Fruit fly (Drosophila melanogaster) whole organism, embryonic: Measurements from ENCODE around the gene nuf.
A peak's percentile ranks its signal among the peaks of the same experiment; 100 is the strongest.

ENCODE experiments used
- Bteb2 ChIP-seq: fragments of 200-800 bp; sonication (Bioruptor generic); optimal IDR thresholded peaks from 2 replicates; lab custom pipeline; 2016; ENCODE audit warnings: missing biosample characterization, missing genetic modification characterization
- C15 ChIP-seq: fragments of 200-800 bp; sonication (Bioruptor generic); IDR thresholded peaks from 3 replicates; pipeline ENCODE4 v1.3.6; 2022; ENCODE audit warnings: missing biosample characterization, missing genetic modification characterization
- CG10147 ChIP-seq: fragments of 200-800 bp; sonication (Bioruptor generic); optimal IDR thresholded peaks from 2 replicates; lab custom pipeline; 2019; ENCODE audit warnings: missing biosample characterization, mild to moderate bottlenecking, missing genetic modification characterization, moderate library complexity
- CG10267 ChIP-seq: fragments of 200-800 bp; sonication (Bioruptor generic); optimal IDR thresholded peaks from 2 replicates; lab custom pipeline; 2018; ENCODE audit warnings: missing biosample characterization, mild to moderate bottlenecking, missing genetic modification characterization, moderate library complexity
- CG10366 ChIP-seq: fragments of 200-800 bp; sonication (Bioruptor generic); IDR thresholded peaks from 2 replicates; pipeline ENCODE4 v1.3.6; 2022; ENCODE audit warnings: missing biosample characterization, missing genetic modification characterization
- CG11085 ChIP-seq: fragments of 200-800 bp; sonication (Bioruptor generic); IDR thresholded peaks from 2 replicates; pipeline ENCODE4 v1.3.6; 2022; ENCODE audit warnings: missing biosample characterization, missing genetic modification characterization
- CG13775 ChIP-seq: fragments of 200-800 bp; sonication (Bioruptor generic); optimal IDR thresholded peaks from 3 replicates; lab custom pipeline; 2017; ENCODE audit warnings: missing biosample characterization, mild to moderate bottlenecking, missing genetic modification characterization
- CG14014 ChIP-seq: fragments of 200-800 bp; sonication (Bioruptor generic); IDR thresholded peaks from 2 replicates; pipeline ENCODE4 v1.3.6; 2022; ENCODE audit warnings: missing biosample characterization, missing genetic modification characterization
- CG17359 ChIP-seq: fragments of 200-800 bp; sonication (Bioruptor generic); optimal IDR thresholded peaks from 3 replicates; lab custom pipeline; 2018; ENCODE audit warnings: missing biosample characterization, mild to moderate bottlenecking, missing genetic modification characterization, moderate library complexity
- CG17385 ChIP-seq: fragments of 200-800 bp; sonication (Bioruptor generic); optimal IDR thresholded peaks from 3 replicates; lab custom pipeline; 2018; ENCODE audit warnings: missing biosample characterization, mild to moderate bottlenecking, missing genetic modification characterization
- CG18599 ChIP-seq: fragments of 200-800 bp; sonication (Bioruptor generic); optimal IDR thresholded peaks from 3 replicates; lab custom pipeline; 2017; ENCODE audit warnings: missing biosample characterization, missing genetic modification characterization, mild to moderate bottlenecking, moderate library complexity, missing genetic modification reagents
- CG18619 ChIP-seq: fragments of 200-800 bp; sonication (Bioruptor generic); optimal IDR thresholded peaks from 3 replicates; lab custom pipeline; 2017; ENCODE audit warnings: missing biosample characterization, mild to moderate bottlenecking, missing genetic modification characterization
- CG2712 ChIP-seq: fragments of 200-800 bp; optimal IDR thresholded peaks from 3 replicates; lab custom pipeline; 2019; ENCODE audit warnings: missing biosample characterization, mild to moderate bottlenecking, missing genetic modification characterization, moderate library complexity
- CG33213 ChIP-seq: fragments of 200-800 bp; sonication (Bioruptor generic); optimal IDR thresholded peaks from 3 replicates; lab custom pipeline; 2016; ENCODE audit warnings: missing biosample characterization, missing genetic modification characterization
- CG34376 ChIP-seq: fragments of 200-800 bp; sonication (Bioruptor generic); optimal IDR thresholded peaks from 2 replicates; lab custom pipeline; 2018; ENCODE audit warnings: missing biosample characterization, mild to moderate bottlenecking, missing genetic modification characterization
- CG4424 ChIP-seq: fragments of 200-800 bp; sonication (Bioruptor generic); optimal IDR thresholded peaks from 3 replicates; lab custom pipeline; 2016; ENCODE audit warnings: missing biosample characterization, missing genetic modification characterization
- CG6689 ChIP-seq: fragments of 200-800 bp; sonication (Bioruptor generic); IDR thresholded peaks from 2 replicates; pipeline ENCODE4 v1.3.6; 2022; ENCODE audit warnings: missing biosample characterization, missing genetic modification characterization
- CG9727 ChIP-seq: fragments of 200-800 bp; sonication (Bioruptor generic); optimal IDR thresholded peaks from 3 replicates; lab custom pipeline; 2017; ENCODE audit warnings: missing biosample characterization, mild to moderate bottlenecking, missing genetic modification characterization
- CHES-1-like ChIP-seq: fragments of 200-800 bp; sonication (Bioruptor generic); optimal IDR thresholded peaks from 2 replicates; lab custom pipeline; 2016; ENCODE audit warnings: missing biosample characterization, missing genetic modification characterization
- Camta ChIP-seq: fragments of 200-800 bp; sonication (Bioruptor generic); optimal IDR thresholded peaks from 2 replicates; lab custom pipeline; 2016; ENCODE audit warnings: missing biosample characterization, missing genetic modification characterization
- CkIIα-i1 ChIP-seq: fragments of 200-800 bp; sonication (Bioruptor generic); IDR thresholded peaks from 2 replicates; pipeline ENCODE4 v1.3.6; 2022; ENCODE audit warnings: missing biosample characterization, missing genetic modification characterization
- Dad ChIP-seq: fragments of 200-800 bp; sonication (Bioruptor generic); optimal IDR thresholded peaks from 3 replicates; lab custom pipeline; 2016; ENCODE audit warnings: missing biosample characterization, missing genetic modification characterization
- Dek ChIP-seq: fragments of 200-800 bp; sonication (Bioruptor generic); optimal IDR thresholded peaks from 3 replicates; lab custom pipeline; 2019; ENCODE audit warnings: missing biosample characterization, mild to moderate bottlenecking, missing genetic modification characterization, moderate library complexity
- Dip3 ChIP-seq: fragments of 200-800 bp; sonication (Bioruptor generic); optimal IDR thresholded peaks from 3 replicates; lab custom pipeline; 2016; ENCODE audit warnings: missing biosample characterization, missing genetic modification characterization
- Elba2 ChIP-seq: fragments of 200-800 bp; sonication (Bioruptor generic); optimal IDR thresholded peaks from 3 replicates; lab custom pipeline; 2016; ENCODE audit warnings: missing biosample characterization, missing genetic modification characterization
- Gsc ChIP-seq: fragments of 200-800 bp; sonication (Bioruptor generic); IDR thresholded peaks from 2 replicates; pipeline ENCODE4 v1.3.6; 2022; ENCODE audit warnings: missing biosample characterization, missing genetic modification characterization
- HLH3B ChIP-seq: fragments of 200-800 bp; sonication (Bioruptor generic); IDR thresholded peaks from 2 replicates; pipeline ENCODE4 v1.3.6; 2022; ENCODE audit warnings: missing biosample characterization, missing genetic modification characterization
- HmgZ ChIP-seq: fragments of 200-800 bp; sonication (Bioruptor generic); optimal IDR thresholded peaks from 2 replicates; lab custom pipeline; 2018; ENCODE audit warnings: missing biosample characterization, mild to moderate bottlenecking, missing genetic modification characterization
- Hr3 ChIP-seq: fragments of 200-800 bp; sonication (Bioruptor generic); optimal IDR thresholded peaks from 3 replicates; lab custom pipeline; 2016; ENCODE audit warnings: missing biosample characterization, missing genetic modification characterization
- Hr51 ChIP-seq, 2 experiments: fragments of 200-800 bp; sonication (Bioruptor generic); optimal IDR thresholded peaks; 2 replicates in 1 of 2; 3 replicates in 1 of 2; lab custom pipeline; 2016 to 2018; ENCODE audit warnings: missing biosample characterization in 2 of 2, missing genetic modification characterization in 2 of 2, mild to moderate bottlenecking in 1 of 2, moderate library complexity in 1 of 2
- Jarid2 ChIP-seq: fragments of 200-800 bp; sonication (Bioruptor generic); optimal IDR thresholded peaks from 3 replicates; lab custom pipeline; 2017; ENCODE audit warnings: mild to moderate bottlenecking, missing biosample characterization, missing genetic modification reagents, missing genetic modification characterization
- Sox100B ChIP-seq: fragments of 200-800 bp; sonication (Bioruptor generic); optimal IDR thresholded peaks from 3 replicates; lab custom pipeline; 2018; ENCODE audit warnings: missing biosample characterization, mild to moderate bottlenecking, missing genetic modification characterization
- al ChIP-seq: fragments of 200-800 bp; sonication (Bioruptor generic); IDR thresholded peaks from 2 replicates; pipeline ENCODE4 v1.3.6; 2022; ENCODE audit warnings: missing biosample characterization, missing genetic modification characterization
- ap ChIP-seq: fragments of 200-800 bp; sonication (Bioruptor generic); IDR thresholded peaks from 2 replicates; pipeline ENCODE4 v1.3.6; 2022; ENCODE audit warnings: missing biosample characterization, missing genetic modification characterization
- bcd ChIP-seq: fragments of 200-800 bp; sonication (Bioruptor generic); optimal IDR thresholded peaks from 2 replicates; lab custom pipeline; 2017; ENCODE audit warnings: missing biosample characterization, mild to moderate bottlenecking, missing genetic modification characterization
- bigmax ChIP-seq: fragments of 200-800 bp; sonication (Bioruptor generic); optimal IDR thresholded peaks from 2 replicates; lab custom pipeline; 2018; ENCODE audit warnings: missing biosample characterization, mild to moderate bottlenecking, missing genetic modification characterization
- da ChIP-seq: fragments of 200-800 bp; sonication (Bioruptor generic); optimal IDR thresholded peaks from 2 replicates; lab custom pipeline; 2016; ENCODE audit warnings: missing biosample characterization, missing genetic modification characterization
- dmrt99B ChIP-seq: fragments of 200-800 bp; sonication (Bioruptor generic); optimal IDR thresholded peaks from 2 replicates; lab custom pipeline; 2018; ENCODE audit warnings: missing biosample characterization, mild to moderate bottlenecking, missing genetic modification characterization, moderate library complexity
- ftz-f1 ChIP-seq: fragments of 200-800 bp; sonication (Bioruptor generic); optimal IDR thresholded peaks from 2 replicates; lab custom pipeline; 2016; ENCODE audit warnings: missing biosample characterization, missing genetic modification characterization
- gem ChIP-seq: fragments of 200-800 bp; sonication (Bioruptor generic); optimal IDR thresholded peaks from 2 replicates; lab custom pipeline; 2019; ENCODE audit warnings: missing biosample characterization, mild to moderate bottlenecking, missing genetic modification characterization, moderate library complexity
- hb ChIP-seq: fragments of 200-800 bp; sonication (Bioruptor generic); IDR thresholded peaks from 3 replicates; pipeline ENCODE4 v1.3.6; 2022; ENCODE audit warnings: missing biosample characterization, missing genetic modification characterization; ENCODE audit not compliant: partially characterized antibody
- ind ChIP-seq: fragments of 200-800 bp; sonication (Bioruptor generic); optimal IDR thresholded peaks from 3 replicates; lab custom pipeline; 2016; ENCODE audit warnings: missing biosample characterization, missing genetic modification characterization
- jumu ChIP-seq: fragments of 200-800 bp; sonication (Bioruptor generic); optimal IDR thresholded peaks from 3 replicates; lab custom pipeline; 2016; ENCODE audit warnings: missing biosample characterization, missing genetic modification characterization
- lab ChIP-seq: fragments of 200-800 bp; sonication (Bioruptor generic); optimal IDR thresholded peaks from 3 replicates; lab custom pipeline; 2017; ENCODE audit warnings: missing biosample characterization, missing genetic modification characterization, mild to moderate bottlenecking, moderate library complexity, missing genetic modification reagents
- mam ChIP-seq: fragments of 200-800 bp; sonication (Bioruptor generic); optimal IDR thresholded peaks from 3 replicates; lab custom pipeline; 2016; ENCODE audit warnings: missing biosample characterization, missing genetic modification characterization
- pnt ChIP-seq: fragments of 200-800 bp; sonication (Bioruptor generic); optimal IDR thresholded peaks from 3 replicates; lab custom pipeline; 2016; ENCODE audit warnings: missing biosample characterization, missing genetic modification characterization
- sna ChIP-seq: fragments of 200-800 bp; sonication (Bioruptor generic); IDR thresholded peaks from 2 replicates; pipeline ENCODE4 v1.3.6; 2022; ENCODE audit warnings: missing biosample characterization, missing genetic modification characterization; ENCODE audit not compliant: partially characterized antibody
- so ChIP-seq: fragments of 200-800 bp; sonication (Bioruptor generic); IDR thresholded peaks from 3 replicates; pipeline ENCODE4 v1.3.6; 2022; ENCODE audit warnings: missing biosample characterization, missing genetic modification characterization
- twi ChIP-seq: fragments of 200-800 bp; optimal IDR thresholded peaks from 2 replicates; lab custom pipeline; 2019; ENCODE audit warnings: missing biosample characterization, mild to moderate bottlenecking, missing genetic modification characterization, moderate library complexity
- vfl ChIP-seq: fragments of 200-800 bp; sonication (Bioruptor generic); optimal IDR thresholded peaks from 2 replicates; lab custom pipeline; 2016; ENCODE audit warnings: missing biosample characterization, missing genetic modification characterization
- zf30C ChIP-seq: fragments of 200-800 bp; sonication (Bioruptor generic); optimal IDR thresholded peaks from 3 replicates; lab custom pipeline; 2018; ENCODE audit warnings: missing biosample characterization, mild to moderate bottlenecking, missing genetic modification characterization

Gene nuf

dm6 chr3L:14145666-14146314, 44.9 kb upstream of the nuf start (continued):
- TF ChIP-seq Jarid2 (GFP tag; lab: Kevin White, UChicago) (no peak), Dip3 (GFP tag; lab: Kevin White, UChicago) (no peak), ftz-f1 (GFP tag; lab: Kevin White, UChicago) (no peak), CG10267 (peak; percentile 57), Hr3 (no peak), CG4424 (GFP tag; lab: Kevin White, UChicago) (peak; percentile 14), CG9727 (GFP tag; lab: Kevin White, UChicago) (peak; percentile 15), CG18619 (GFP tag; lab: Kevin White, UChicago) (no peak), ap (GFP tag; lab: Robert Waterston, UW) (no peak), vfl (no peak), CHES-1-like (GFP tag; lab: Kevin White, UChicago) (no peak), Elba2 (GFP tag; lab: Kevin White, UChicago) (no peak), CG14014 (GFP tag; lab: Robert Waterston, UW) (no peak), Dek (tag; lab: Kevin White, UChicago) (no peak), Dad (GFP tag; lab: Kevin White, UChicago) (no peak), twi (tag; lab: Kevin White, UChicago) (no peak), Gsc (GFP tag; lab: Robert Waterston, UW) (no peak), Hr51 (GFP tag; optimal IDR thresholded peaks at IDR 0.05; lab: Kevin White, UChicago) (no peak), Sox100B (peak; percentile 42), CG17359 (tag; lab: Kevin White, UChicago) (no peak), pnt (no peak), CkIIα-i1 (GFP tag; lab: Robert Waterston, UW) (no peak), hb (no peak), ind (GFP tag; lab: Kevin White, UChicago) (no peak), CG34376 (GFP tag; lab: Kevin White, UChicago) (no peak), da (GFP tag; lab: Kevin White, UChicago) (no peak), Bteb2 (GFP tag; lab: Kevin White, UChicago) (no peak), gem (tag; lab: Kevin White, UChicago) (peak; percentile 8), CG10366 (GFP tag; lab: Robert Waterston, UW) (no peak), dmrt99B (tag; lab: Kevin White, UChicago) (peak; percentile 44), CG6689 (GFP tag; lab: Robert Waterston, UW) (no peak), mam (GFP tag; lab: Kevin White, UChicago) (no peak), lab (GFP tag; lab: Kevin White, UChicago) (no peak), HmgZ (no peak), sna (no peak), so (no peak), CG10147 (no peak), C15 (no peak), zf30C (no peak), jumu (GFP tag; lab: Kevin White, UChicago) (no peak), CG33213 (no peak), CG2712 (tag; lab: Kevin White, UChicago) (peak; percentile 30), CG11085 (no peak), CG18599 (GFP tag; lab: Kevin White, UChicago) (no peak), CG17385 (GFP tag; lab: Kevin White, UChicago) (no peak), bigmax (GFP tag; lab: Kevin White, UChicago) (no peak), al (GFP tag; lab: Robert Waterston, UW) (no peak), Camta (GFP tag; lab: Kevin White, UChicago) (no peak), CG13775 (GFP tag; lab: Kevin White, UChicago) (no peak), HLH3B (GFP tag; lab: Robert Waterston, UW) (no peak), bcd (GFP tag; lab: Kevin White, UChicago) (no peak)
